Worm (Caenorhabditis elegans): ENCODE results near the gene col-153.

DNA sequence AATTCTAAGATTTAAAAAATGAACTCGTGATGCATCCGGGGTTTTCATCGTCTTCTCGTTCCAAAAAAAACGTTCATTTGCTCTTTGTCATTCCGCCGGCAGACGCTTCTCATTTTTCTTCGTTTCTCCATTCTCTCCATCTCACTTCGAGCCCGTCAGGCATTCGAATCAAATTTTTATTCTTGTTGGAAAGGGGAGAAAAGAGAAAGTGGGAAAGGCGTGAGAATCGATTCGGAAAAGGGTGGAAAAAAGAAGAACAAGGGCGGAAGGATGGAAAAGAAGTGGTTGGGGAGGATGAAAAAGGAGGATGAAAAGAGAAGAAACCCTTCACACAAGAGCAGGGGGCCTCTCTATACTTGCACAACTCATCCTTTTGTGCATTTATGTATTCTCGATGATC lies 44.8 kb upstream of the col-153 start:
- no peak for TF ChIP-seq nhr-237 (tag; optimal IDR thresholded peaks at IDR 0.05)
- no peak for TF ChIP-seq skn-1 (tag; optimal IDR thresholded peaks at IDR 0.05)
- no peak for TF ChIP-seq snpc-4 (tag; optimal IDR thresholded peaks at IDR 0.05)
- TF ChIP-seq unc-39 (tag; optimal IDR thresholded peaks at IDR 0.05) = no peak
- no peak for TF ChIP-seq unc-62 (GFP tag; optimal IDR thresholded peaks at IDR 0.05)
- TF ChIP-seq ztf-11 (tag; optimal IDR thresholded peaks at IDR 0.05) = no peak
- TF ChIP-seq ZK546.5 (tag; optimal IDR thresholded peaks at IDR 0.05) = no peak
- no peak for TF ChIP-seq nhr-10 (tag; optimal IDR thresholded peaks at IDR 0.05)

All from whole organism, L2 larva.